Worm (Caenorhabditis elegans) whole organism, L2 larva: ENCODE data around the gene srv-19.
A peak's percentile ranks its signal among the peaks of the same experiment; 100 is the strongest.

Experiments
- R02D3.7 ChIP-seq: fragments of 150-350 bp; optimal IDR thresholded peaks from 2 replicates; lab custom pipeline; 2014; ENCODE audit warnings: missing biosample characterization, missing genetic modification characterization
- Y55F3AM.14 ChIP-seq: fragments of 200-800 bp; sonication (Bioruptor generic); optimal IDR thresholded peaks from 2 replicates; lab custom pipeline; 2018; ENCODE audit warnings: mild to moderate bottlenecking, missing genetic modification characterization, missing compliant biosample characterization
- blmp-1 ChIP-seq: sonication (generic microtip); optimal IDR thresholded peaks from 2 replicates; lab custom pipeline; 2017; ENCODE audit warnings: missing genetic modification characterization, mild to moderate bottlenecking, missing compliant biosample characterization, antibody characterized with exemption, moderate library complexity; ENCODE audit not compliant: insufficient read depth
- fos-1 ChIP-seq: fragments of 150-350 bp; optimal IDR thresholded peaks from 2 replicates; lab custom pipeline; 2014; ENCODE audit warnings: missing biosample characterization, missing genetic modification characterization
- lin-11 ChIP-seq: fragments of 150-350 bp; sonication (generic microtip); optimal IDR thresholded peaks from 2 replicates; lab custom pipeline; 2014; ENCODE audit warnings: missing biosample characterization, missing genetic modification characterization, inconsistent platforms, mixed read lengths
- lsy-2 ChIP-seq, 2 experiments: fragments of 150-350 bp in 1 of 2; sonication (generic microtip) in 1 of 2; optimal IDR thresholded peaks; 2 replicates each; lab custom pipeline; 2014 to 2017; ENCODE audit warnings: missing biosample characterization in 2 of 2, missing genetic modification characterization in 2 of 2
- nhr-10 ChIP-seq: sonication (generic microtip); optimal IDR thresholded peaks from 2 replicates; lab custom pipeline; 2017; ENCODE audit warnings: missing biosample characterization, missing genetic modification characterization
- nhr-12 ChIP-seq: fragments of 150-350 bp; optimal IDR thresholded peaks from 2 replicates; lab custom pipeline; 2014; ENCODE audit warnings: missing biosample characterization, missing genetic modification characterization
- nhr-21 ChIP-seq: fragments of 150-350 bp; optimal IDR thresholded peaks from 2 replicates; lab custom pipeline; 2014; ENCODE audit warnings: missing biosample characterization, missing genetic modification characterization
- nhr-77 ChIP-seq: fragments of 150-350 bp; optimal IDR thresholded peaks from 2 replicates; lab custom pipeline; 2014; ENCODE audit warnings: missing biosample characterization, missing genetic modification characterization
- unc-62 ChIP-seq: fragments of 150-350 bp; optimal IDR thresholded peaks from 2 replicates; lab custom pipeline; 2014; ENCODE audit warnings: missing biosample characterization, missing genetic modification reagents, missing genetic modification characterization

The srv-19 gene

DNA sequence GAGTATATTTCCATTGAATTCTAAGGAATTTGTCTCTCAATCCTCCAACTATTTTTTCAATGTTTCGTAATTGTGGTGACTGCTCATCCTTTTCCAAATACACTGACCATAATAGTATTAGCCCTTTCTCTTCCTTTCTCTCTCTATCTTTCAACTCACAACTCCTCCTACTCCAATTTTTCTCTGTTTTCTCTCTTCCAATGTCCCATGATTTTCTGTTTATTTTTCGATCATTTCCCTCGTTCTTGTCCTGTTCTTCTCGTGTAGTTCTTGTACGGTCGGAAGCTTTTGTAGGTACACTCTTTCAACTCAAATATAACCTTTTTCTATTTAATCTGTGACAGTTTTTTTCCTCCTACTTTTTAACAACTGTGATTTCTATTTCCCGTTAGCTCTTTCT lies 51.7 kb downstream of the srv-19 start (continued):
- TF ChIP-seq blmp-1 (tag; lab: Kevin White, UChicago), result no peak
- TF ChIP-seq nhr-77 (tag; lab: Kevin White, UChicago), result no peak
- TF ChIP-seq unc-62, result no peak
- peak in 1 of 2 experiments; percentile 11 for TF ChIP-seq lsy-2 (tag; optimal IDR thresholded peaks at IDR 0.05; lab: Kevin White, UChicago)
- TF ChIP-seq nhr-10, result no peak
- peak; percentile 16 for TF ChIP-seq fos-1 (tag; lab: Kevin White, UChicago)
- TF ChIP-seq Y55F3AM.14 (GFP tag; lab: Kevin White, UChicago), result no peak
- TF ChIP-seq nhr-12 (tag; lab: Kevin White, UChicago), result no peak
- no peak for TF ChIP-seq R02D3.7
- TF ChIP-seq lin-11 (tag; lab: Kevin White, UChicago), result no peak
- no peak for TF ChIP-seq nhr-21 (tag; lab: Kevin White, UChicago)
- TF ChIP-seq, all 48 proteins: peak for 6
